Worm (Caenorhabditis elegans) whole organism, midembryonic: Measurements from ENCODE around the gene mltn-11.
"Not testable (repeated sequence)": the region's sequence is repeated elsewhere in the genome, so short reads cannot be mapped to it uniquely, and the experiment has no call there.

Experiments
- T22C8.4 ChIP-seq: fragments of 200-800 bp; sonication (Bioruptor generic); IDR thresholded peaks from 2 replicates; pipeline ENCODE4 v1.3.6; 2022; ENCODE audit warnings: missing genetic modification characterization, missing compliant biosample characterization
- cog-1 ChIP-seq: sonication (generic microtip); optimal IDR thresholded peaks from 2 replicates; lab custom pipeline; 2016; ENCODE audit warnings: missing genetic modification characterization, missing compliant biosample characterization
- flt-1 ChIP-seq: fragments of 200-800 bp; sonication (Bioruptor generic); IDR thresholded peaks from 2 replicates; pipeline ENCODE4 v1.3.6; 2022; ENCODE audit warnings: missing genetic modification characterization, missing compliant biosample characterization
- klf-2 ChIP-seq: fragments of 200-800 bp; sonication (Bioruptor generic); conservative IDR thresholded peaks from 2 replicates; pipeline ENCODE4 v1.3.6; 2022; ENCODE audit warnings: missing genetic modification reagents, missing genetic modification characterization, missing compliant biosample characterization
- ref-1 ChIP-seq: fragments of 200-800 bp; sonication (Bioruptor generic); conservative IDR thresholded peaks from 2 replicates; pipeline ENCODE4 v1.3.6; 2022; ENCODE audit warnings: missing genetic modification reagents, missing genetic modification characterization, missing compliant biosample characterization
- tab-1 ChIP-seq: fragments of 200-800 bp; sonication (Bioruptor generic); IDR thresholded peaks from 2 replicates; pipeline ENCODE4 v1.3.6; 2022; ENCODE audit warnings: missing genetic modification characterization, missing compliant biosample characterization
- ztf-23 ChIP-seq: fragments of 200-800 bp; sonication (Bioruptor generic); IDR thresholded peaks from 2 replicates; pipeline ENCODE4 v1.3.6; 2022; ENCODE audit warnings: missing genetic modification reagents, missing genetic modification characterization, missing compliant biosample characterization
- ztf-29 ChIP-seq: fragments of 200-800 bp; sonication (Bioruptor generic); IDR thresholded peaks from 2 replicates; pipeline ENCODE4 v1.3.6; 2022; ENCODE audit warnings: missing genetic modification reagents, missing genetic modification characterization, missing compliant biosample characterization

- not testable (repeated sequence) for TF ChIP-seq ztf-23; ref-1 (GFP tag; lab: Robert Waterston, UW); klf-2; ztf-29 (GFP tag; lab: Robert Waterston, UW); flt-1 (GFP tag; lab: Robert Waterston, UW); T22C8.4; cog-1 (tag; lab: Kevin White, UChicago); tab-1
These were observed 13.2 kb downstream of the mltn-11 start, which contains the start of gene W06G6.11 for ce11 chrV:16649200-16649599.
